Fruit fly (Drosophila melanogaster) whole organism, embryonic: Measurements from ENCODE around the gene dbe.

ENCODE experiments used
- Atf3 ChIP-seq: fragments of 200-800 bp; sonication (Bioruptor generic); optimal IDR thresholded peaks from 3 replicates; lab custom pipeline; 2016; ENCODE audit warnings: missing biosample characterization, missing genetic modification characterization
- B-H1 ChIP-seq: fragments of 200-800 bp; sonication (Bioruptor generic); IDR thresholded peaks from 3 replicates; pipeline ENCODE4 v1.3.6; 2022; ENCODE audit warnings: missing biosample characterization, missing genetic modification characterization
- Bgb ChIP-seq: fragments of 200-800 bp; sonication (Bioruptor generic); IDR thresholded peaks from 2 replicates; pipeline ENCODE4 v1.3.6; 2022; ENCODE audit warnings: missing biosample characterization, missing genetic modification characterization; ENCODE audit not compliant: partially characterized antibody
- CG11696 ChIP-seq: fragments of 200-800 bp; sonication (Bioruptor generic); IDR thresholded peaks from 2 replicates; pipeline ENCODE4 v1.3.6; 2022; ENCODE audit warnings: missing biosample characterization, missing genetic modification characterization
- CG12071 ChIP-seq: fragments of 200-800 bp; sonication (Bioruptor generic); optimal IDR thresholded peaks from 3 replicates; lab custom pipeline; 2018; ENCODE audit warnings: missing biosample characterization, mild to moderate bottlenecking, missing genetic modification characterization
- CG1603 ChIP-seq: fragments of 200-800 bp; sonication (Bioruptor generic); optimal IDR thresholded peaks from 2 replicates; lab custom pipeline; 2019; ENCODE audit warnings: missing biosample characterization, mild to moderate bottlenecking, missing genetic modification characterization, moderate library complexity
- CG17186 ChIP-seq: fragments of 200-800 bp; sonication (Bioruptor generic); optimal IDR thresholded peaks from 3 replicates; lab custom pipeline; 2017; ENCODE audit warnings: missing biosample characterization, missing genetic modification reagents, missing genetic modification characterization
- CG18476 ChIP-seq: fragments of 200-800 bp; sonication (Bioruptor generic); optimal IDR thresholded peaks from 2 replicates; lab custom pipeline; 2016; ENCODE audit warnings: missing biosample characterization, mild to moderate bottlenecking, missing genetic modification characterization
- CG2129 ChIP-seq: fragments of 200-800 bp; sonication (Bioruptor generic); IDR thresholded peaks from 2 replicates; pipeline ENCODE4 v1.3.6; 2022; ENCODE audit warnings: missing biosample characterization, missing genetic modification characterization; ENCODE audit not compliant: partially characterized antibody
- CG34376 ChIP-seq: fragments of 200-800 bp; sonication (Bioruptor generic); optimal IDR thresholded peaks from 2 replicates; lab custom pipeline; 2018; ENCODE audit warnings: missing biosample characterization, mild to moderate bottlenecking, missing genetic modification characterization
- CG4328 ChIP-seq: fragments of 200-800 bp; sonication (Bioruptor generic); optimal IDR thresholded peaks from 3 replicates; lab custom pipeline; 2017; ENCODE audit warnings: missing biosample characterization, missing genetic modification reagents, missing genetic modification characterization
- CG4617 ChIP-seq: fragments of 200-800 bp; sonication (Bioruptor generic); optimal IDR thresholded peaks from 3 replicates; lab custom pipeline; 2016; ENCODE audit warnings: missing biosample characterization, missing genetic modification characterization, borderline replicate concordance
- CG5245 ChIP-seq: fragments of 200-800 bp; sonication (Bioruptor generic); optimal IDR thresholded peaks from 3 replicates; lab custom pipeline; 2016; ENCODE audit warnings: missing biosample characterization, missing genetic modification characterization
- CG5953 ChIP-seq: fragments of 200-800 bp; sonication (Bioruptor generic); IDR thresholded peaks from 2 replicates; pipeline ENCODE4 v1.3.6; 2022; ENCODE audit warnings: missing biosample characterization, missing genetic modification characterization
- CG6254 ChIP-seq: fragments of 200-800 bp; sonication (Bioruptor generic); optimal IDR thresholded peaks from 3 replicates; lab custom pipeline; 2017; ENCODE audit warnings: mild to moderate bottlenecking, missing biosample characterization, missing genetic modification reagents, missing genetic modification characterization
- CG6683 ChIP-seq: fragments of 200-800 bp; sonication (Bioruptor generic); optimal IDR thresholded peaks from 2 replicates; lab custom pipeline; 2017; ENCODE audit warnings: missing biosample characterization, mild to moderate bottlenecking, missing genetic modification characterization, missing genetic modification reagents
- CG7987 ChIP-seq: fragments of 200-800 bp; sonication (Bioruptor generic); optimal IDR thresholded peaks from 2 replicates; lab custom pipeline; 2018; ENCODE audit warnings: missing biosample characterization, mild to moderate bottlenecking, missing genetic modification characterization, moderate library complexity
- CG9215 ChIP-seq: fragments of 200-800 bp; sonication (Bioruptor generic); IDR thresholded peaks from 2 replicates; pipeline ENCODE4 v1.3.6; 2022; ENCODE audit warnings: missing biosample characterization, missing genetic modification characterization
- CG9797 ChIP-seq: fragments of 200-800 bp; sonication (Bioruptor generic); optimal IDR thresholded peaks from 3 replicates; lab custom pipeline; 2018; ENCODE audit warnings: missing biosample characterization, mild to moderate bottlenecking, missing genetic modification characterization
- Doc2 ChIP-seq: fragments of 200-800 bp; sonication (Bioruptor generic); IDR thresholded peaks from 2 replicates; pipeline ENCODE4 v1.3.6; 2022; ENCODE audit warnings: missing biosample characterization, missing genetic modification characterization
- Ets65A ChIP-seq: fragments of 200-800 bp; sonication (Bioruptor generic); peaks from one replicate; lab custom pipeline; 2016; ENCODE audit warnings: missing biosample characterization, missing genetic modification characterization
- Hr51 ChIP-seq, 2 experiments: fragments of 200-800 bp; sonication (Bioruptor generic); optimal IDR thresholded peaks; 2 replicates in 1 of 2; 3 replicates in 1 of 2; lab custom pipeline; 2016 to 2018; ENCODE audit warnings: missing biosample characterization in 2 of 2, missing genetic modification characterization in 2 of 2, mild to moderate bottlenecking in 1 of 2, moderate library complexity in 1 of 2
- Lhr ChIP-seq: fragments of 200-800 bp; sonication (Bioruptor generic); optimal IDR thresholded peaks from 3 replicates; lab custom pipeline; 2017; ENCODE audit warnings: mild to moderate bottlenecking, missing biosample characterization, missing genetic modification reagents, missing genetic modification characterization
- MESR4 ChIP-seq: fragments of 200-800 bp; sonication (Bioruptor generic); optimal IDR thresholded peaks from 2 replicates; lab custom pipeline; 2018; ENCODE audit warnings: missing biosample characterization, mild to moderate bottlenecking, missing genetic modification characterization, moderate library complexity
- Ssrp ChIP-seq: fragments of 200-800 bp; sonication (Bioruptor generic); optimal IDR thresholded peaks from 2 replicates; lab custom pipeline; 2018; ENCODE audit warnings: missing biosample characterization, mild to moderate bottlenecking, missing genetic modification characterization, moderate library complexity
- aop ChIP-seq: fragments of 200-800 bp; sonication (Bioruptor generic); IDR thresholded peaks from 2 replicates; pipeline ENCODE4 v1.3.6; 2022; ENCODE audit warnings: missing biosample characterization, missing genetic modification characterization
- ash1 ChIP-seq: fragments of 200-800 bp; sonication (Bioruptor generic); optimal IDR thresholded peaks from 2 replicates; lab custom pipeline; 2018; ENCODE audit warnings: missing biosample characterization, mild to moderate bottlenecking, missing genetic modification characterization
- ato ChIP-seq: fragments of 200-800 bp; sonication (Bioruptor generic); IDR thresholded peaks from 2 replicates; pipeline ENCODE4 v1.3.6; 2022; ENCODE audit warnings: missing biosample characterization, missing genetic modification characterization; ENCODE audit not compliant: partially characterized antibody
- btn ChIP-seq: fragments of 200-800 bp; sonication (Bioruptor generic); optimal IDR thresholded peaks from 2 replicates; lab custom pipeline; 2016; ENCODE audit warnings: missing biosample characterization, missing genetic modification characterization
- cato ChIP-seq: fragments of 200-800 bp; sonication (Bioruptor generic); optimal IDR thresholded peaks from 2 replicates; lab custom pipeline; 2016; ENCODE audit warnings: missing biosample characterization, missing genetic modification characterization, borderline replicate concordance
- chinmo ChIP-seq: fragments of 200-800 bp; sonication (Bioruptor generic); IDR thresholded peaks from 4 replicates; pipeline ENCODE4 v1.3.6; 2022; ENCODE audit warnings: missing biosample characterization, missing genetic modification characterization; ENCODE audit not compliant: partially characterized antibody
- crol ChIP-seq: fragments of 200-800 bp; sonication (Bioruptor generic); IDR thresholded peaks from 2 replicates; pipeline ENCODE4 v1.3.6; 2022; ENCODE audit warnings: missing biosample characterization, missing genetic modification characterization
- dm ChIP-seq: fragments of 200-800 bp; sonication (Bioruptor generic); optimal IDR thresholded peaks from 3 replicates; lab custom pipeline; 2016; ENCODE audit warnings: missing biosample characterization, missing genetic modification characterization
- exex ChIP-seq: fragments of 200-800 bp; sonication (Bioruptor generic); optimal IDR thresholded peaks from 4 replicates; lab custom pipeline; 2018; ENCODE audit warnings: missing biosample characterization, mild to moderate bottlenecking, missing genetic modification characterization, moderate library complexity
- fd102C ChIP-seq: fragments of 200-800 bp; sonication (Bioruptor generic); optimal IDR thresholded peaks from 2 replicates; lab custom pipeline; 2018; ENCODE audit warnings: missing biosample characterization, mild to moderate bottlenecking, missing genetic modification characterization, moderate library complexity
- gfzf ChIP-seq: fragments of 200-800 bp; sonication (Bioruptor generic); optimal IDR thresholded peaks from 2 replicates; lab custom pipeline; 2016; ENCODE audit warnings: missing biosample characterization, mild to moderate bottlenecking, missing genetic modification characterization, moderate library complexity
- ind ChIP-seq: fragments of 200-800 bp; sonication (Bioruptor generic); optimal IDR thresholded peaks from 3 replicates; lab custom pipeline; 2016; ENCODE audit warnings: missing biosample characterization, missing genetic modification characterization
- jumu ChIP-seq: fragments of 200-800 bp; sonication (Bioruptor generic); optimal IDR thresholded peaks from 3 replicates; lab custom pipeline; 2016; ENCODE audit warnings: missing biosample characterization, missing genetic modification characterization
- ken ChIP-seq: fragments of 200-800 bp; sonication (Bioruptor generic); IDR thresholded peaks from 3 replicates; pipeline ENCODE4 v1.3.6; 2022; ENCODE audit warnings: missing biosample characterization, missing genetic modification characterization
- klu ChIP-seq: fragments of 200-800 bp; sonication (Bioruptor generic); IDR thresholded peaks from 2 replicates; pipeline ENCODE4 v1.3.6; 2022; ENCODE audit warnings: missing biosample characterization, missing genetic modification characterization
- lilli ChIP-seq: fragments of 200-800 bp; sonication (Bioruptor generic); optimal IDR thresholded peaks from 3 replicates; lab custom pipeline; 2016; ENCODE audit warnings: missing biosample characterization, missing genetic modification characterization
- nom ChIP-seq: fragments of 200-800 bp; sonication (Bioruptor generic); optimal IDR thresholded peaks from 2 replicates; lab custom pipeline; 2017; ENCODE audit warnings: missing biosample characterization, missing genetic modification characterization, mild to moderate bottlenecking, moderate library complexity, missing genetic modification reagents
- sisA ChIP-seq: fragments of 200-800 bp; sonication (Bioruptor generic); IDR thresholded peaks from 2 replicates; pipeline ENCODE4 v1.3.6; 2022; ENCODE audit warnings: missing biosample characterization, missing genetic modification characterization
- slou ChIP-seq: fragments of 200-800 bp; sonication (Bioruptor generic); optimal IDR thresholded peaks from 3 replicates; lab custom pipeline; 2016; ENCODE audit warnings: missing biosample characterization, missing genetic modification characterization
- stwl ChIP-seq: fragments of 200-800 bp; sonication (Bioruptor generic); optimal IDR thresholded peaks from 3 replicates; lab custom pipeline; 2018; ENCODE audit warnings: missing biosample characterization, mild to moderate bottlenecking, missing genetic modification characterization, moderate library complexity
- tio ChIP-seq: fragments of 200-800 bp; sonication (Bioruptor generic); optimal IDR thresholded peaks from 2 replicates; lab custom pipeline; 2017; ENCODE audit warnings: missing biosample characterization, missing genetic modification characterization, inconsistent platforms
- tx ChIP-seq: fragments of 200-800 bp; sonication (Bioruptor generic); optimal IDR thresholded peaks from 2 replicates; lab custom pipeline; 2016; ENCODE audit warnings: missing biosample characterization, missing genetic modification characterization
- vnd ChIP-seq: fragments of 200-800 bp; sonication (Bioruptor generic); IDR thresholded peaks from 3 replicates; pipeline ENCODE4 v1.3.6; 2022; ENCODE audit warnings: missing biosample characterization, missing genetic modification characterization; ENCODE audit not compliant: partially characterized antibody
- wdn ChIP-seq: fragments of 200-800 bp; sonication (Bioruptor generic); IDR thresholded peaks from 2 replicates; pipeline ENCODE4 v1.3.6; 2022; ENCODE audit warnings: missing biosample characterization, missing genetic modification characterization
- wek ChIP-seq: fragments of 200-800 bp; sonication (Bioruptor generic); optimal IDR thresholded peaks from 3 replicates; lab custom pipeline; 2018; ENCODE audit warnings: missing biosample characterization, mild to moderate bottlenecking, missing genetic modification characterization, moderate library complexity

The dbe gene

DNA sequence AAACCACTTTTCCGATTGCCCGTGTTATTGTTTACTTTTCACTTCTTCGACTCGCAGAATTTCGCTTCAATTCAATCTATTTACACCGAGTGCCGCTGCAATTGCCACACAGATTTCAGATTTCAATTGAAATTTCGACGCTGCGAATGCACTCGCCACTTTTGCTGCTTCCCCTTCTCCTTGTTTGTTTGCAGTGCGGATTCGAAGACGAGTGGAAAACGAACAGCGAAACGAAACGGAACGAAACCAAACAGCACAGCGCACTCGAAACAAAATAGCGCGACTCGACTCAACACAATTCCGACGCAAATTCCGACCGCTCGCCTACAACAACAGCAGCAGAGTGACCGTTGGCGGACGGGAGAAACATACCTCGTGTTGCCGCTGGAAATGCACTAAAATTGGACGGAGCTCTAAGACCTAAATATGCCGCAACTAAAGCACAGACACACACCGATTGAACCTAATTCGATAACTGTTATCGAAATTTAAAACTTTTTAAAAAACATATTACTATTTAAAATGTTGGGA is 18.9 kb downstream of the dbe start, which contains the start of gene drongo (continued):
- no peak for TF ChIP-seq vnd (GFP tag; lab: Robert Waterston, UW)
- TF ChIP-seq CG34376 (GFP tag; lab: Kevin White, UChicago): peak; percentile 57
- TF ChIP-seq CG9797 (GFP tag; lab: Kevin White, UChicago): peak; percentile 97
- TF ChIP-seq CG5953 (GFP tag; lab: Robert Waterston, UW): peak; percentile 47; the same call in 1 of the 2 replicates
- TF ChIP-seq CG1603 (tag; lab: Kevin White, UChicago): peak; percentile 86
- peak; percentile 87 for TF ChIP-seq chinmo
- TF ChIP-seq sisA (GFP tag; lab: Robert Waterston, UW): no peak
- TF ChIP-seq gfzf (GFP tag; lab: Kevin White, UChicago): peak; percentile 100
- peak; percentile 41 for TF ChIP-seq wek (GFP tag; lab: Kevin White, UChicago)
- no peak for TF ChIP-seq Ets65A (GFP tag; lab: Kevin White, UChicago)
- TF ChIP-seq CG6254: no peak
- TF ChIP-seq CG4328 (GFP tag; lab: Kevin White, UChicago): peak; percentile 20
- no peak for TF ChIP-seq CG9215 (GFP tag; lab: Robert Waterston, UW)
- TF ChIP-seq tio (GFP tag; lab: Kevin White, UChicago): no peak
- peak; percentile 38 for TF ChIP-seq CG12071 (GFP tag; lab: Kevin White, UChicago)
- no peak for TF ChIP-seq CG11696 (GFP tag; lab: Robert Waterston, UW)
- TF ChIP-seq CG2129 (GFP tag; lab: Robert Waterston, UW): no peak
- peak; percentile 46; the same call in 1 of the 2 replicates for TF ChIP-seq crol (GFP tag; lab: Robert Waterston, UW)
- no peak for TF ChIP-seq Ssrp
- no peak for TF ChIP-seq B-H1 (GFP tag; lab: Robert Waterston, UW)
- TF ChIP-seq fd102C (GFP tag; lab: Kevin White, UChicago): no peak
- TF ChIP-seq CG7987 (GFP tag; lab: Kevin White, UChicago): peak; percentile 36
- peak; percentile 59; the same call in 1 of the 3 replicates for TF ChIP-seq ken (GFP tag; lab: Robert Waterston, UW)
- TF ChIP-seq wdn (GFP tag; lab: Robert Waterston, UW): no peak
- TF ChIP-seq ato (GFP tag; lab: Robert Waterston, UW): no peak
- TF ChIP-seq aop (GFP tag; lab: Robert Waterston, UW): no peak
- TF ChIP-seq nom (GFP tag; lab: Kevin White, UChicago): peak; percentile 76
- TF ChIP-seq MESR4 (GFP tag; lab: Kevin White, UChicago): peak; percentile 83
- TF ChIP-seq CG4617 (GFP tag; lab: Kevin White, UChicago): peak; percentile 4
- TF ChIP-seq cato (GFP tag; lab: Kevin White, UChicago): no peak
- no peak; the same call in 1 of the 2 replicates for TF ChIP-seq Bgb (GFP tag; lab: Robert Waterston, UW)
- peak; percentile 33 for TF ChIP-seq lilli (GFP tag; lab: Kevin White, UChicago)
- no peak for TF ChIP-seq ind
- peak in 1 of 2 experiments; percentile 14 for TF ChIP-seq Hr51 (GFP tag; optimal IDR thresholded peaks at IDR 0.05; lab: Kevin White, UChicago)
- TF ChIP-seq exex (tag; lab: Kevin White, UChicago): no peak
- peak; percentile 58 for TF ChIP-seq CG17186 (GFP tag; lab: Kevin White, UChicago)
- peak; percentile 43 for TF ChIP-seq stwl (tag; lab: Kevin White, UChicago)
- no peak for TF ChIP-seq CG6683 (GFP tag; lab: Kevin White, UChicago)
- TF ChIP-seq tx (GFP tag; lab: Kevin White, UChicago): no peak
- no peak for TF ChIP-seq btn
- no peak for TF ChIP-seq Doc2 (GFP tag; lab: Robert Waterston, UW)
- no peak for TF ChIP-seq CG18476 (GFP tag; lab: Kevin White, UChicago)
- no peak for TF ChIP-seq Atf3 (GFP tag; lab: Kevin White, UChicago)
- TF ChIP-seq slou (GFP tag; lab: Kevin White, UChicago): no peak
- no peak for TF ChIP-seq CG5245
- no peak for TF ChIP-seq klu (GFP tag; lab: Robert Waterston, UW)
- TF ChIP-seq ash1 (GFP tag; lab: Kevin White, UChicago): peak; percentile 37
- TF ChIP-seq dm: peak; percentile 14
- peak; percentile 87 for TF ChIP-seq Lhr
- no peak for TF ChIP-seq jumu (GFP tag; lab: Kevin White, UChicago)
